Fruit fly (Drosophila melanogaster) whole organism, prepupa: Measurements from ENCODE around the gene sba.

Source experiments
- CG10631 ChIP-seq: fragments of 200-800 bp; sonication (Bioruptor generic); optimal IDR thresholded peaks from 2 replicates; lab custom pipeline; 2016; ENCODE audit warnings: missing biosample characterization, missing genetic modification characterization
- CG10669 ChIP-seq: fragments of 200-800 bp; sonication (Bioruptor generic); optimal IDR thresholded peaks from 3 replicates; lab custom pipeline; 2018; ENCODE audit warnings: missing biosample characterization, mild to moderate bottlenecking, missing genetic modification characterization, moderate library complexity
- CG11294 ChIP-seq: fragments of 200-800 bp; sonication (Bioruptor generic); IDR thresholded peaks from 2 replicates; pipeline ENCODE4 v1.3.6; 2022; ENCODE audit warnings: missing biosample characterization, missing genetic modification characterization
- CG11762 ChIP-seq: fragments of 200-800 bp; sonication (Bioruptor generic); optimal IDR thresholded peaks from 3 replicates; lab custom pipeline; 2016; ENCODE audit warnings: missing biosample characterization, missing genetic modification characterization; ENCODE audit not compliant: insufficient read depth
- CG11902 ChIP-seq: fragments of 200-800 bp; sonication (Bioruptor generic); optimal IDR thresholded peaks from 3 replicates; lab custom pipeline; 2016; ENCODE audit warnings: missing biosample characterization, missing genetic modification characterization
- CG15336 ChIP-seq: fragments of 200-800 bp; sonication (Bioruptor generic); IDR thresholded peaks from 2 replicates; pipeline ENCODE4 v1.3.6; 2022; ENCODE audit warnings: missing biosample characterization, missing genetic modification characterization
- CG1621 ChIP-seq: fragments of 200-800 bp; sonication (Bioruptor generic); optimal IDR thresholded peaks from 3 replicates; lab custom pipeline; 2018; ENCODE audit warnings: missing biosample characterization, mild to moderate bottlenecking, missing genetic modification characterization
- CG16779 ChIP-seq: fragments of 200-800 bp; sonication (Bioruptor generic); optimal IDR thresholded peaks from 3 replicates; lab custom pipeline; 2017; ENCODE audit warnings: missing biosample characterization, mild to moderate bottlenecking, missing genetic modification characterization
- CG3032 ChIP-seq: fragments of 200-800 bp; optimal IDR thresholded peaks from 2 replicates; lab custom pipeline; 2019; ENCODE audit warnings: missing biosample characterization, mild to moderate bottlenecking, missing genetic modification characterization, moderate library complexity
- CG31627 ChIP-seq: fragments of 200-800 bp; sonication (Bioruptor generic); optimal IDR thresholded peaks from 3 replicates; lab custom pipeline; 2016; ENCODE audit warnings: missing biosample characterization, missing genetic modification characterization
- CG32006 ChIP-seq: fragments of 200-800 bp; sonication (Bioruptor generic); optimal IDR thresholded peaks from 3 replicates; lab custom pipeline; 2017; ENCODE audit warnings: missing biosample characterization, mild to moderate bottlenecking, missing genetic modification characterization
- CG34406 ChIP-seq: fragments of 200-800 bp; sonication (Bioruptor generic); optimal IDR thresholded peaks from 3 replicates; lab custom pipeline; 2016; ENCODE audit warnings: missing biosample characterization, missing genetic modification characterization
- CG3919 ChIP-seq: fragments of 200-800 bp; sonication (Bioruptor generic); optimal IDR thresholded peaks from 3 replicates; lab custom pipeline; 2016; ENCODE audit warnings: missing biosample characterization, missing genetic modification characterization
- CG6163 ChIP-seq: fragments of 200-800 bp; sonication (Bioruptor generic); IDR thresholded peaks from 3 replicates; pipeline ENCODE4 v1.3.6; 2022; ENCODE audit warnings: missing biosample characterization, missing genetic modification characterization
- CG6276 ChIP-seq: fragments of 200-800 bp; sonication (Bioruptor generic); optimal IDR thresholded peaks from 2 replicates; lab custom pipeline; 2017; ENCODE audit warnings: missing biosample characterization, mild to moderate bottlenecking, missing genetic modification characterization
- CG6792 ChIP-seq: fragments of 200-800 bp; sonication (Bioruptor generic); optimal IDR thresholded peaks from 3 replicates; lab custom pipeline; 2016; ENCODE audit warnings: missing biosample characterization, missing genetic modification characterization
- CG6808 ChIP-seq: fragments of 200-800 bp; sonication (Bioruptor generic); optimal IDR thresholded peaks from 3 replicates; lab custom pipeline; 2017; ENCODE audit warnings: missing biosample characterization, missing genetic modification characterization, mild to moderate bottlenecking, moderate library complexity, missing genetic modification reagents
- CG6854 ChIP-seq: fragments of 200-800 bp; sonication (Bioruptor generic); optimal IDR thresholded peaks from 2 replicates; lab custom pipeline; 2017; ENCODE audit warnings: missing biosample characterization, mild to moderate bottlenecking, missing genetic modification characterization
- CG7368 ChIP-seq: fragments of 200-800 bp; sonication (Bioruptor generic); optimal IDR thresholded peaks from 3 replicates; lab custom pipeline; 2016; ENCODE audit warnings: missing biosample characterization, missing genetic modification characterization
- CG8319 ChIP-seq: fragments of 200-800 bp; sonication (Bioruptor generic); optimal IDR thresholded peaks from 3 replicates; lab custom pipeline; 2016; ENCODE audit warnings: missing biosample characterization, missing genetic modification characterization
- CG8632 ChIP-seq: fragments of 200-800 bp; sonication (Bioruptor generic); optimal IDR thresholded peaks from 3 replicates; lab custom pipeline; 2016; ENCODE audit warnings: missing biosample characterization, missing genetic modification characterization
- Eip75B ChIP-seq: fragments of 200-800 bp; sonication (Bioruptor generic); optimal IDR thresholded peaks from 3 replicates; lab custom pipeline; 2016; ENCODE audit warnings: missing biosample characterization, missing genetic modification characterization
- Eip78C ChIP-seq: fragments of 200-800 bp; sonication (Bioruptor generic); peaks from one replicate; lab custom pipeline; 2016; ENCODE audit warnings: missing biosample characterization, missing genetic modification characterization
- Eip93F ChIP-seq: fragments of 200-800 bp; sonication (Bioruptor generic); optimal IDR thresholded peaks from 2 replicates; lab custom pipeline; 2016; ENCODE audit warnings: missing biosample characterization, mild to moderate bottlenecking, missing genetic modification characterization
- Ets21C ChIP-seq: fragments of 200-800 bp; sonication (Bioruptor generic); optimal IDR thresholded peaks from 3 replicates; lab custom pipeline; 2016; ENCODE audit warnings: missing biosample characterization, missing genetic modification characterization
- Ets96B ChIP-seq: fragments of 200-800 bp; optimal IDR thresholded peaks from 2 replicates; lab custom pipeline; 2019; ENCODE audit warnings: missing biosample characterization, mild to moderate bottlenecking, missing genetic modification characterization, moderate library complexity
- Gug ChIP-seq: fragments of 200-800 bp; sonication (Bioruptor generic); IDR thresholded peaks from 2 replicates; pipeline ENCODE4 v1.3.6; 2022; ENCODE audit warnings: missing biosample characterization, missing genetic modification characterization
- Hr38 ChIP-seq: sonication (Bioruptor generic); optimal IDR thresholded peaks from 2 replicates; lab custom pipeline; 2016; ENCODE audit warnings: missing biosample characterization, missing genetic modification characterization
- Hr39 ChIP-seq: fragments of 200-800 bp; sonication (Bioruptor generic); optimal IDR thresholded peaks from 2 replicates; lab custom pipeline; 2016; ENCODE audit warnings: missing biosample characterization, missing genetic modification characterization
- Hr4 ChIP-seq: fragments of 200-800 bp; sonication (Bioruptor generic); optimal IDR thresholded peaks from 3 replicates; lab custom pipeline; 2016; ENCODE audit warnings: missing biosample characterization, missing genetic modification characterization
- Lpt ChIP-seq: fragments of 200-800 bp; sonication (Bioruptor generic); optimal IDR thresholded peaks from 3 replicates; lab custom pipeline; 2016; ENCODE audit warnings: missing biosample characterization, missing genetic modification characterization
- Met ChIP-seq: fragments of 200-800 bp; sonication (Bioruptor generic); optimal IDR thresholded peaks from 3 replicates; lab custom pipeline; 2016; ENCODE audit warnings: missing biosample characterization, missing genetic modification characterization
- OdsH ChIP-seq: fragments of 200-800 bp; sonication (Bioruptor generic); optimal IDR thresholded peaks from 3 replicates; lab custom pipeline; 2016; ENCODE audit warnings: missing biosample characterization, missing genetic modification characterization
- Smox ChIP-seq: fragments of 200-800 bp; sonication (Bioruptor generic); optimal IDR thresholded peaks from 3 replicates; lab custom pipeline; 2016; ENCODE audit warnings: missing biosample characterization, missing genetic modification characterization
- Sox102F ChIP-seq: fragments of 200-800 bp; sonication (Bioruptor generic); optimal IDR thresholded peaks from 2 replicates; lab custom pipeline; 2016; ENCODE audit warnings: missing biosample characterization, mild to moderate bottlenecking, missing genetic modification characterization
- Sox14 ChIP-seq: fragments of 200-800 bp; sonication (Bioruptor generic); optimal IDR thresholded peaks from 3 replicates; lab custom pipeline; 2016; ENCODE audit warnings: missing biosample characterization, missing genetic modification characterization
- achi ChIP-seq: fragments of 200-800 bp; sonication (Bioruptor generic); optimal IDR thresholded peaks from 3 replicates; lab custom pipeline; 2016; ENCODE audit warnings: missing biosample characterization, missing genetic modification characterization
- acj6 ChIP-seq: fragments of 200-800 bp; sonication (Bioruptor generic); optimal IDR thresholded peaks from 3 replicates; lab custom pipeline; 2016; ENCODE audit warnings: missing biosample characterization, missing genetic modification characterization
- cyc ChIP-seq: fragments of 200-800 bp; sonication (Bioruptor generic); optimal IDR thresholded peaks from 3 replicates; lab custom pipeline; 2016; ENCODE audit warnings: missing biosample characterization, missing genetic modification characterization
- dac ChIP-seq: fragments of 200-800 bp; sonication (Bioruptor generic); optimal IDR thresholded peaks from 2 replicates; lab custom pipeline; 2017; ENCODE audit warnings: missing biosample characterization, mild to moderate bottlenecking, missing genetic modification characterization
- eg ChIP-seq: fragments of 200-800 bp; sonication (Bioruptor generic); IDR thresholded peaks from 3 replicates; pipeline ENCODE4 v1.3.6; 2022; ENCODE audit warnings: missing biosample characterization, missing genetic modification characterization
- esn ChIP-seq: fragments of 200-800 bp; sonication (Bioruptor generic); optimal IDR thresholded peaks from 2 replicates; lab custom pipeline; 2016; ENCODE audit warnings: missing biosample characterization, mild to moderate bottlenecking, missing genetic modification characterization, moderate library complexity
- fd59A ChIP-seq: fragments of 200-800 bp; sonication (Bioruptor generic); optimal IDR thresholded peaks from 2 replicates; lab custom pipeline; 2017; ENCODE audit warnings: missing biosample characterization, mild to moderate bottlenecking, missing genetic modification characterization, missing genetic modification reagents
- fd85E ChIP-seq: fragments of 200-800 bp; sonication (Bioruptor generic); optimal IDR thresholded peaks from 3 replicates; lab custom pipeline; 2016; ENCODE audit warnings: missing biosample characterization, missing genetic modification characterization
- fkh ChIP-seq: fragments of 200-800 bp; sonication (Bioruptor generic); optimal IDR thresholded peaks from 3 replicates; lab custom pipeline; 2017; ENCODE audit warnings: missing biosample characterization, mild to moderate bottlenecking, missing genetic modification characterization, moderate library complexity
- net ChIP-seq: fragments of 200-800 bp; sonication (Bioruptor generic); optimal IDR thresholded peaks from 3 replicates; lab custom pipeline; 2016; ENCODE audit warnings: missing biosample characterization, missing genetic modification characterization
- spab ChIP-seq: fragments of 200-800 bp; sonication (Bioruptor generic); optimal IDR thresholded peaks from 2 replicates; lab custom pipeline; 2017; ENCODE audit warnings: missing biosample characterization, mild to moderate bottlenecking, missing genetic modification characterization, missing genetic modification reagents
- ss ChIP-seq, 2 experiments: fragments of 200-800 bp; sonication (Bioruptor generic); optimal IDR thresholded peaks; 2 replicates in 1 of 2; 3 replicates in 1 of 2; lab custom pipeline; 2017 to 2018; ENCODE audit warnings: mild to moderate bottlenecking in 2 of 2, missing biosample characterization in 2 of 2, missing genetic modification characterization in 2 of 2, moderate library complexity in 1 of 2
- svp ChIP-seq: fragments of 200-800 bp; sonication (Bioruptor generic); peaks from one replicate; lab custom pipeline; 2016; ENCODE audit warnings: missing biosample characterization, missing genetic modification characterization
- vri ChIP-seq: fragments of 200-800 bp; sonication (Bioruptor generic); optimal IDR thresholded peaks from 3 replicates; lab custom pipeline; 2016; ENCODE audit warnings: missing biosample characterization, mild to moderate bottlenecking, missing genetic modification characterization

sba gene

dm6 chr3R:23915967-23916366 is 6.8 kb downstream of the sba start (continued):
- TF ChIP-seq esn (GFP tag; lab: Kevin White, UChicago) (peak; percentile 90), Hr4 (GFP tag; lab: Kevin White, UChicago) (peak; percentile 69), fd59A (GFP tag; lab: Kevin White, UChicago) (peak; percentile 92), Eip75B (GFP tag; lab: Kevin White, UChicago) (peak; percentile 90), Eip78C (GFP tag; lab: Kevin White, UChicago) (peak; percentile 97), Gug (GFP tag; lab: Robert Waterston, UW) (no peak), CG15336 (GFP tag; lab: Robert Waterston, UW) (peak; percentile 67), CG16779 (peak; percentile 69)

DNA sequence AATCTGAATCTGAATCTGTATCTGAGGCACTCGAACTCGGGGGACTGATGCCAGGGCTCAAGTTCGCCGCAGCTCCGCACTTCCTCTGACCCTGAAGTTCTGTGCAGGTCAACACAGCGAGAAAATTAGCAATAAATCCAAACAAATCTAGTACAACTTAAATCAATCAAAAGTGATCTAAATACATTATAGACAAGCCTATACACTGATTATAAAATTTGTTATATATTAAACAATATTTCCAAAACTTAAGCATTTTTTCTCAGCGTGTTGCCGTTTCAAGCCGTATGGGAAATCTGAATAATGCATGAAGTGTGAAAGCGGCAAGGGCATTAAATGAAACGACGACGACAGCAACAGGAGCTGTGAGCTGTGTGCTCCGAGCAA is 7.7 kb downstream of the sba start:
- TF ChIP-seq cyc (GFP tag; lab: Kevin White, UChicago) (peak; percentile 94), Sox102F (GFP tag; lab: Kevin White, UChicago) (peak; percentile 94), Eip75B (GFP tag; lab: Kevin White, UChicago) (peak; percentile 97), net (peak; percentile 95), CG8632 (GFP tag; lab: Kevin White, UChicago) (peak; percentile 98), CG7368 (GFP tag; lab: Kevin White, UChicago) (peak; percentile 96), CG3032 (tag; lab: Kevin White, UChicago) (peak; percentile 97), achi (GFP tag; lab: Kevin White, UChicago) (peak; percentile 94), dac (GFP tag; lab: Kevin White, UChicago) (peak; percentile 21), CG3919 (peak; percentile 97), Met (GFP tag; lab: Kevin White, UChicago) (peak; percentile 97), CG1621 (tag; lab: Kevin White, UChicago) (peak; percentile 95), CG10669 (peak; percentile 98), Gug (GFP tag; lab: Robert Waterston, UW) (peak; percentile 64), CG34406 (peak; percentile 97), vri (peak; percentile 91), Hr38 (GFP tag; lab: Kevin White, UChicago) (no peak), Ets96B (tag; lab: Kevin White, UChicago) (peak; percentile 98), Sox14 (GFP tag; lab: Kevin White, UChicago) (peak; percentile 92), fd85E (GFP tag; lab: Kevin White, UChicago) (peak; percentile 87), CG10631 (peak; percentile 96), svp (GFP tag; lab: Kevin White, UChicago) (peak; percentile 99), CG11294 (GFP tag; lab: Robert Waterston, UW) (peak; percentile 32; the same call in 1 of the 2 replicates), CG6854 (GFP tag; lab: Kevin White, UChicago) (peak; percentile 56), eg (GFP tag; lab: Robert Waterston, UW) (peak; percentile 57; the same call in 2 of the 3 replicates), CG6276 (GFP tag; lab: Kevin White, UChicago) (no peak), Hr39 (GFP tag; lab: Kevin White, UChicago) (peak; percentile 91), OdsH (GFP tag; lab: Kevin White, UChicago) (peak; percentile 96), CG11902 (GFP tag; lab: Kevin White, UChicago) (peak; percentile 94), Eip93F (peak; percentile 83), ss (GFP tag; optimal IDR thresholded peaks at IDR 0.05; lab: Kevin White, UChicago) (peak; percentile 88 to 97), CG8319 (GFP tag; lab: Kevin White, UChicago) (peak; percentile 94), CG6792 (GFP tag; lab: Kevin White, UChicago) (peak; percentile 97), CG16779 (peak; percentile 90), CG32006 (GFP tag; lab: Kevin White, UChicago) (peak; percentile 71), CG15336 (GFP tag; lab: Robert Waterston, UW) (peak; percentile 69), Smox (GFP tag; lab: Kevin White, UChicago) (peak; percentile 94), esn (GFP tag; lab: Kevin White, UChicago) (peak; percentile 98), CG6163 (peak; percentile 95), Ets21C (GFP tag; lab: Kevin White, UChicago) (peak; percentile 88), spab (peak; percentile 96), CG31627 (GFP tag; lab: Kevin White, UChicago) (peak; percentile 92), CG11762 (GFP tag; lab: Kevin White, UChicago) (peak; percentile 92), acj6 (peak; percentile 97), Lpt (GFP tag; lab: Kevin White, UChicago) (peak; percentile 72), fkh (GFP tag; lab: Kevin White, UChicago) (no peak), CG6808 (GFP tag; lab: Kevin White, UChicago) (peak; percentile 94)
